Worm (Caenorhabditis elegans) whole organism, L2 larva: ENCODE measurements around the gene C40H1.7.

Source experiments
- C34F6.9 ChIP-seq: fragments of 150-350 bp; optimal IDR thresholded peaks from 2 replicates; lab custom pipeline; 2014; ENCODE audit warnings: missing biosample characterization, missing genetic modification characterization
- F13H6.1 ChIP-seq: sonication (generic microtip); optimal IDR thresholded peaks from 2 replicates; lab custom pipeline; 2016; ENCODE audit warnings: missing genetic modification characterization, missing compliant biosample characterization
- R02D3.7 ChIP-seq: fragments of 150-350 bp; optimal IDR thresholded peaks from 2 replicates; lab custom pipeline; 2014; ENCODE audit warnings: missing biosample characterization, missing genetic modification characterization
- Y55F3AM.14 ChIP-seq: fragments of 200-800 bp; sonication (Bioruptor generic); optimal IDR thresholded peaks from 2 replicates; lab custom pipeline; 2018; ENCODE audit warnings: mild to moderate bottlenecking, missing genetic modification characterization, missing compliant biosample characterization
- ZK546.5 ChIP-seq: sonication (generic microtip); optimal IDR thresholded peaks from 2 replicates; lab custom pipeline; 2017; ENCODE audit warnings: missing biosample characterization, missing genetic modification characterization
- alr-1 ChIP-seq: fragments of 150-350 bp; optimal IDR thresholded peaks from 2 replicates; lab custom pipeline; 2014; ENCODE audit warnings: missing biosample characterization, missing genetic modification characterization
- aly-2 ChIP-seq: fragments of 150-350 bp; optimal IDR thresholded peaks from 2 replicates; lab custom pipeline; 2014; ENCODE audit warnings: missing biosample characterization, missing genetic modification characterization
- ama-1 ChIP-seq: fragments of 150-350 bp; optimal IDR thresholded peaks from 2 replicates; lab custom pipeline; 2018; ENCODE audit warnings: inconsistent platforms
- blmp-1 ChIP-seq: sonication (generic microtip); optimal IDR thresholded peaks from 2 replicates; lab custom pipeline; 2017; ENCODE audit warnings: missing genetic modification characterization, mild to moderate bottlenecking, missing compliant biosample characterization, antibody characterized with exemption, moderate library complexity; ENCODE audit not compliant: insufficient read depth
- ceh-16 ChIP-seq: fragments of 150-350 bp; optimal IDR thresholded peaks from 2 replicates; lab custom pipeline; 2014; ENCODE audit warnings: missing biosample characterization, missing genetic modification characterization
- ceh-82 ChIP-seq: fragments of 150-350 bp; optimal IDR thresholded peaks from 2 replicates; lab custom pipeline; 2014; ENCODE audit warnings: missing biosample characterization, missing genetic modification characterization
- egl-27 ChIP-seq: sonication (generic microtip); optimal IDR thresholded peaks from 3 replicates; lab custom pipeline; 2017; ENCODE audit warnings: missing biosample characterization, missing genetic modification reagents, missing genetic modification characterization
- elt-3 ChIP-seq: sonication (generic microtip); optimal IDR thresholded peaks from 2 replicates; lab custom pipeline; 2017; ENCODE audit warnings: missing biosample characterization, missing genetic modification characterization
- fos-1 ChIP-seq: fragments of 150-350 bp; optimal IDR thresholded peaks from 2 replicates; lab custom pipeline; 2014; ENCODE audit warnings: missing biosample characterization, missing genetic modification characterization
- gmeb-1 ChIP-seq: fragments of 150-350 bp; optimal IDR thresholded peaks from 2 replicates; lab custom pipeline; 2014; ENCODE audit warnings: missing biosample characterization, missing genetic modification characterization
- lin-11 ChIP-seq: fragments of 150-350 bp; sonication (generic microtip); optimal IDR thresholded peaks from 2 replicates; lab custom pipeline; 2014; ENCODE audit warnings: missing biosample characterization, missing genetic modification characterization, inconsistent platforms, mixed read lengths
- lin-13 ChIP-seq: fragments of 150-350 bp; optimal IDR thresholded peaks from 2 replicates; lab custom pipeline; 2014; ENCODE audit warnings: missing biosample characterization, missing genetic modification reagents, missing genetic modification characterization
- lin-39 ChIP-seq: fragments of 150-350 bp; optimal IDR thresholded peaks from 2 replicates; lab custom pipeline; 2014; ENCODE audit warnings: missing biosample characterization, missing genetic modification reagents, missing genetic modification characterization
- lsy-2 ChIP-seq, 2 experiments: fragments of 150-350 bp in 1 of 2; sonication (generic microtip) in 1 of 2; optimal IDR thresholded peaks; 2 replicates each; lab custom pipeline; 2014 to 2017; ENCODE audit warnings: missing biosample characterization in 2 of 2, missing genetic modification characterization in 2 of 2
- mab-5 ChIP-seq: fragments of 150-350 bp; optimal IDR thresholded peaks from 2 replicates; lab custom pipeline; 2014; ENCODE audit warnings: missing biosample characterization, missing genetic modification characterization
- mbf-1 ChIP-seq: sonication (generic microtip); optimal IDR thresholded peaks from 2 replicates; lab custom pipeline; 2017; ENCODE audit warnings: missing biosample characterization, missing genetic modification characterization
- mdl-1 ChIP-seq, 2 experiments: fragments of 150-350 bp in 1 of 2; sonication (generic microtip) in 1 of 2; optimal IDR thresholded peaks; 2 replicates each; lab custom pipeline; 2017; ENCODE audit warnings: missing biosample characterization in 2 of 2, missing genetic modification characterization in 2 of 2
- nhr-11 ChIP-seq: fragments of 150-350 bp; optimal IDR thresholded peaks from 2 replicates; lab custom pipeline; 2014; ENCODE audit warnings: missing biosample characterization, missing genetic modification characterization
- nhr-12 ChIP-seq: fragments of 150-350 bp; optimal IDR thresholded peaks from 2 replicates; lab custom pipeline; 2014; ENCODE audit warnings: missing biosample characterization, missing genetic modification characterization
- nhr-129 ChIP-seq: fragments of 150-350 bp; optimal IDR thresholded peaks from 2 replicates; lab custom pipeline; 2014; ENCODE audit warnings: missing biosample characterization, missing genetic modification characterization
- nhr-23 ChIP-seq: fragments of 150-350 bp; optimal IDR thresholded peaks from 2 replicates; lab custom pipeline; 2014; ENCODE audit warnings: missing biosample characterization, missing genetic modification reagents, missing genetic modification characterization
- nhr-25 ChIP-seq: fragments of 150-350 bp; sonication (generic microtip); optimal IDR thresholded peaks from 3 replicates; lab custom pipeline; 2014; ENCODE audit warnings: missing biosample characterization, missing genetic modification characterization
- nhr-6 ChIP-seq: fragments of 150-350 bp; optimal IDR thresholded peaks from 2 replicates; lab custom pipeline; 2014; ENCODE audit warnings: missing biosample characterization, missing genetic modification characterization
- peb-1 ChIP-seq: fragments of 150-350 bp; optimal IDR thresholded peaks from 2 replicates; lab custom pipeline; 2014; ENCODE audit warnings: missing biosample characterization, missing genetic modification characterization
- sem-4 ChIP-seq: fragments of 150-350 bp; optimal IDR thresholded peaks from 2 replicates; lab custom pipeline; 2014; ENCODE audit warnings: missing biosample characterization, missing genetic modification reagents, missing genetic modification characterization
- sma-9 ChIP-seq, 2 experiments: fragments of 150-350 bp in 1 of 2; sonication (generic microtip) in 1 of 2; optimal IDR thresholded peaks; 2 replicates each; lab custom pipeline; 2014 to 2016; ENCODE audit warnings: missing genetic modification characterization in 2 of 2, mild to moderate bottlenecking in 1 of 2, missing biosample characterization in 1 of 2, missing compliant biosample characterization in 1 of 2, missing genetic modification reagents in 1 of 2, moderate library complexity in 1 of 2
- snpc-4 ChIP-seq: fragments of 150-350 bp; optimal IDR thresholded peaks from 2 replicates; lab custom pipeline; 2014; ENCODE audit warnings: missing biosample characterization, missing genetic modification characterization
- unc-55 ChIP-seq: fragments of 150-350 bp; sonication (generic microtip); optimal IDR thresholded peaks from 3 replicates; lab custom pipeline; 2014; ENCODE audit warnings: missing biosample characterization, missing genetic modification reagents, missing genetic modification characterization
- ztf-11 ChIP-seq: sonication (generic microtip); optimal IDR thresholded peaks from 2 replicates; lab custom pipeline; 2017; ENCODE audit warnings: missing biosample characterization, missing genetic modification characterization
- ztf-4 ChIP-seq: fragments of 150-350 bp; optimal IDR thresholded peaks from 2 replicates; lab custom pipeline; 2014; ENCODE audit warnings: missing biosample characterization, missing genetic modification characterization

Gene C40H1.7

ce11 chrIII:9340025-9340424, 15.2 kb downstream of the C40H1.7 start:
- TF ChIP-seq sem-4 (tag; lab: Kevin White, UChicago) (no peak), nhr-23 (no peak), unc-55 (GFP tag; lab: Kevin White, UChicago) (no peak), nhr-12 (tag; lab: Kevin White, UChicago) (no peak), peb-1 (no peak), snpc-4 (tag; lab: Kevin White, UChicago) (no peak), Y55F3AM.14 (no peak), fos-1 (no peak), lin-13 (no peak), egl-27 (no peak), mab-5 (tag; lab: Kevin White, UChicago) (no peak), ama-1 (lab: Kevin White, UChicago) (no peak), blmp-1 (no peak), C34F6.9 (tag; lab: Kevin White, UChicago) (no peak), lin-39 (tag; lab: Kevin White, UChicago) (no peak), ceh-16 (no peak), elt-3 (tag; lab: Kevin White, UChicago) (no peak), lin-11 (tag; lab: Kevin White, UChicago) (no peak), mdl-1 (tag; optimal IDR thresholded peaks at IDR 0.05; lab: Kevin White, UChicago) (no peak), F13H6.1 (tag; lab: Kevin White, UChicago) (no peak)

- TF ChIP-seq aly-2 (tag; lab: Kevin White, UChicago) (no peak), mdl-1 (tag; optimal IDR thresholded peaks at IDR 0.05; lab: Kevin White, UChicago) (no peak)
These were observed 19.5 kb downstream of the C40H1.7 start, which contains the start of gene emb-9 for ce11 chrIII:9344347-9344746. Gene emb-9 (minus strand): TSS chrIII:9344447.

- no peak for TF ChIP-seq lsy-2 (tag; optimal IDR thresholded peaks at IDR 0.05; lab: Kevin White, UChicago)
- TF ChIP-seq C34F6.9 (tag; lab: Kevin White, UChicago): no peak
- TF ChIP-seq F13H6.1 (tag; lab: Kevin White, UChicago): peak; percentile 36
- peak; percentile 49 for TF ChIP-seq nhr-129 (tag; lab: Kevin White, UChicago)
- no peak for TF ChIP-seq ceh-82 (tag; lab: Kevin White, UChicago)
- no peak for TF ChIP-seq mbf-1 (tag; lab: Kevin White, UChicago)
These were observed 21.3 kb downstream of the C40H1.7 start for ce11 chrIII:9346114-9346513.

ce11 chrIII:9346722-9347121, 21.9 kb downstream of the C40H1.7 start:
- TF ChIP-seq sma-9 (GFP tag; optimal IDR thresholded peaks at IDR 0.05; lab: Kevin White, UChicago) (peak; percentile 9), sma-9 (tag; optimal IDR thresholded peaks at IDR 0.05; lab: Kevin White, UChicago) (no peak), nhr-6 (tag; lab: Kevin White, UChicago) (no peak), nhr-129 (tag; lab: Kevin White, UChicago) (peak; percentile 8)

- TF ChIP-seq fos-1 (no peak), nhr-129 (tag; lab: Kevin White, UChicago) (peak; percentile 41), peb-1 (no peak), C34F6.9 (tag; lab: Kevin White, UChicago) (peak; percentile 36), F13H6.1 (tag; lab: Kevin White, UChicago) (peak; percentile 16)
These were observed 29.0 kb downstream of the C40H1.7 start for ce11 chrIII:9353814-9354213.

- TF ChIP-seq F13H6.1 (tag; lab: Kevin White, UChicago) (no peak), C34F6.9 (tag; lab: Kevin White, UChicago) (no peak), ZK546.5 (tag; lab: Kevin White, UChicago) (no peak), Y55F3AM.14 (no peak), nhr-12 (tag; lab: Kevin White, UChicago) (no peak), aly-2 (tag; lab: Kevin White, UChicago) (no peak), R02D3.7 (tag; lab: Kevin White, UChicago) (no peak), ztf-4 (no peak), nhr-25 (tag; lab: Kevin White, UChicago) (no peak), nhr-6 (tag; lab: Kevin White, UChicago) (no peak), ztf-11 (tag; lab: Kevin White, UChicago) (no peak), lin-11 (tag; lab: Kevin White, UChicago) (no peak), nhr-11 (tag; lab: Kevin White, UChicago) (no peak), lin-13 (no peak), gmeb-1 (tag; lab: Kevin White, UChicago) (no peak), mdl-1 (tag; optimal IDR thresholded peaks at IDR 0.05; lab: Kevin White, UChicago) (no peak), ama-1 (lab: Kevin White, UChicago) (no peak), alr-1 (tag; lab: Kevin White, UChicago) (no peak), egl-27 (no peak), lsy-2 (tag; optimal IDR thresholded peaks at IDR 0.05; lab: Kevin White, UChicago) (no peak)
These were observed 30.7 kb downstream of the C40H1.7 start, which contains the start of gene chtb-1 for ce11 chrIII:9355412-9355969. Gene chtb-1 (minus strand): TSS chrIII:9355462.
